Fruit fly (Drosophila melanogaster): ENCODE measurements around the gene mor.
A peak's percentile ranks its signal among the peaks of the same experiment; 100 is the strongest.

mor gene

DNA sequence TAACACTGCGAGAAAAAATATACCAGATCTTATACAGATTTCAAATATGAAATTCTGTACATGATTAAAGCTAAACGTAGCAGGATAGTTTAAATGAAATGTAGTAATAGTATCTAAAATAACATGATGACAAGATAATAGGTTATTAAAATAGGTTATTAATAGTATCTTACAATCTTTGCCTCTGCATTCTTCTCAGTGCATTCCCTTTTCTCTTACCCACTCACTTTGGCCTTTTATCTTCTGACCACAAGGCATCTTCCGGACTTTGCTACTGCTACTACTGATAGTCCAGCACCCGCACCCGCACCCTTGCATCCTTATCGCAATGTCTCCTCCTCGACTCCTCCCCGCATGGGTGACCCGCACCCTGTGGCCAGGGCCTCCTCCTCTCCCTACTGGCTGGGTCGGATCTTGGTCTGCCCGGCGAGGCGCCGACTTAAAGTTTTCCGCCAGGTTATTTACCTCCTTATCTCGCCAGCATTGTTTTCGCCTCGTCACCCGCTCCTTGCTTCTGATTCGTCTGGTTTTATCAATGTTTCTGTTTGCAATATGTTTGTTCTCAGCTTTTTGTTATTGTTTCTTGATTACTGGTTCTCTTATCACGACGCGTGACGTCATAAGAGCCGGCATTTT is 11.9 kb upstream of the mor start (continued):
- TF ChIP-seq odd (GFP tag; optimal IDR thresholded peaks at IDR 0.05) = peak; percentile 4
- peak; percentile 34 for TF ChIP-seq Hmr (GFP tag; optimal IDR thresholded peaks at IDR 0.05)
- no peak for TF ChIP-seq D (optimal IDR thresholded peaks at IDR 0.05)
- peak; percentile 12 for TF ChIP-seq D (GFP tag; optimal IDR thresholded peaks at IDR 0.05)
- TF ChIP-seq pan (optimal IDR thresholded peaks at IDR 0.05) = no peak
- TF ChIP-seq pan (GFP tag; optimal IDR thresholded peaks at IDR 0.05 in 1 of 2, IDR thresholded peaks at IDR 0.05 in 1 of 2) = peak in 1 of 2 experiments; percentile 39
- TF ChIP-seq Myb (GFP tag; optimal IDR thresholded peaks at IDR 0.05) = peak; percentile 4
- TF ChIP-seq bowl (GFP tag; IDR thresholded peaks at IDR 0.05) = 0 out of 2 replicates have a peak, but pooled peaks have one; percentile 21
- TF ChIP-seq D19A (tag; optimal IDR thresholded peaks at IDR 0.05) = peak; percentile 51
- peak; percentile 29 for TF ChIP-seq Asciz (GFP tag; optimal IDR thresholded peaks at IDR 0.05)
- TF ChIP-seq CG4707 (GFP tag; optimal IDR thresholded peaks at IDR 0.05) = no peak
- peak; percentile 7 for TF ChIP-seq CG10274 (GFP tag; optimal IDR thresholded peaks at IDR 0.05)
- TF ChIP-seq tin (GFP tag; optimal IDR thresholded peaks at IDR 0.05) = peak; percentile 37
- no peak for TF ChIP-seq CG3163 (GFP tag; optimal IDR thresholded peaks at IDR 0.05)
- TF ChIP-seq Ravus (GFP tag; IDR thresholded peaks at IDR 0.05) = no peak
- TF ChIP-seq CG3281 (GFP tag; optimal IDR thresholded peaks at IDR 0.05) = peak; percentile 24
- TF ChIP-seq Adf1 (GFP tag; IDR thresholded peaks at IDR 0.05) = no peak
- peak; percentile 66 for TF ChIP-seq CG7839 (tag; optimal IDR thresholded peaks at IDR 0.05)
- TF ChIP-seq CG10209 (GFP tag; optimal IDR thresholded peaks at IDR 0.05) = peak; percentile 49
- TF ChIP-seq lab (GFP tag; optimal IDR thresholded peaks at IDR 0.05) = peak; percentile 55
- no peak for TF ChIP-seq CG11560 (tag; IDR thresholded peaks at IDR 0.05)
- peak; percentile 43 for TF ChIP-seq zen (tag; optimal IDR thresholded peaks at IDR 0.05)
- TF ChIP-seq Oli (tag; optimal IDR thresholded peaks at IDR 0.05) = peak; percentile 52
- TF ChIP-seq lilli (GFP tag; optimal IDR thresholded peaks at IDR 0.05) = peak; percentile 33
- no peak for TF ChIP-seq rib (GFP tag; IDR thresholded peaks at IDR 0.05)
- peak; percentile 44; the same call in 2 of the 3 replicates for TF ChIP-seq CG17361 (GFP tag; IDR thresholded peaks at IDR 0.05)
- no peak for TF ChIP-seq Aef1 (GFP tag; IDR thresholded peaks at IDR 0.05)
- no peak for TF ChIP-seq oc (tag; optimal IDR thresholded peaks at IDR 0.05)
- TF ChIP-seq HLH4C (GFP tag; IDR thresholded peaks at IDR 0.05; ENCODE audit: partially characterized antibody) = no peak
- TF ChIP-seq CG30403 (GFP tag; optimal IDR thresholded peaks at IDR 0.05) = peak; percentile 33
- TF ChIP-seq CG6654 (GFP tag; optimal IDR thresholded peaks at IDR 0.05) = no peak
- TF ChIP-seq Ptx1 (GFP tag; IDR thresholded peaks at IDR 0.05) = 0 out of 2 replicates have a peak, but pooled peaks have one; percentile 29
- peak; percentile 59 for TF ChIP-seq CG12769 (tag; optimal IDR thresholded peaks at IDR 0.05)
- TF ChIP-seq CG18599 (GFP tag; optimal IDR thresholded peaks at IDR 0.05) = peak; percentile 55
- peak; percentile 73 for TF ChIP-seq CG31441 (GFP tag; IDR thresholded peaks at IDR 0.05)
- TF ChIP-seq row (GFP tag; IDR thresholded peaks at IDR 0.05) = peak; percentile 69; the same call in 2 of the 3 replicates
- TF ChIP-seq CG6791 (GFP tag; IDR thresholded peaks at IDR 0.05; ENCODE audit: partially characterized antibody) = no peak
- TF ChIP-seq sqz (GFP tag; optimal IDR thresholded peaks at IDR 0.05) = no peak
- TF ChIP-seq CG34376 (GFP tag; optimal IDR thresholded peaks at IDR 0.05) = peak; percentile 44
- no peak for TF ChIP-seq ssp (GFP tag; IDR thresholded peaks at IDR 0.05)
- TF ChIP-seq fd64A (GFP tag; optimal IDR thresholded peaks at IDR 0.05) = no peak
- no peak for TF ChIP-seq dan (GFP tag; IDR thresholded peaks at IDR 0.05)
- no peak for TF ChIP-seq gro (GFP tag; optimal IDR thresholded peaks at IDR 0.05)
- peak; percentile 7 for TF ChIP-seq slp2 (GFP tag; optimal IDR thresholded peaks at IDR 0.05)
- peak; percentile 65 for TF ChIP-seq dmrt99B (tag; optimal IDR thresholded peaks at IDR 0.05)
- no peak; the same call in 1 of the 2 replicates for TF ChIP-seq CG6689 (GFP tag; IDR thresholded peaks at IDR 0.05)
- TF ChIP-seq CG14014 (GFP tag; IDR thresholded peaks at IDR 0.05) = no peak
- TF ChIP-seq ATbp (GFP tag; optimal IDR thresholded peaks at IDR 0.05) = no peak
- peak; percentile 91 for TF ChIP-seq GATAe (GFP tag; conservative IDR thresholded peaks at IDR 0.05)
- 0 out of 2 replicates have a peak, but pooled peaks have one; percentile 19 for TF ChIP-seq slbo (GFP tag; IDR thresholded peaks at IDR 0.05)

Measured in whole organism, embryonic.